Fruit fly (Drosophila melanogaster) whole organism, embryonic: ENCODE results near the gene Oatp30B.
A peak's percentile ranks its signal among the peaks of the same experiment; 100 is the strongest.

Experiments
- Atf3 ChIP-seq: fragments of 200-800 bp; sonication (Bioruptor generic); optimal IDR thresholded peaks from 3 replicates; lab custom pipeline; 2016; ENCODE audit warnings: missing biosample characterization, missing genetic modification characterization
- Bgb ChIP-seq: fragments of 200-800 bp; sonication (Bioruptor generic); IDR thresholded peaks from 2 replicates; pipeline ENCODE4 v1.3.6; 2022; ENCODE audit warnings: missing biosample characterization, missing genetic modification characterization; ENCODE audit not compliant: partially characterized antibody
- CG10147 ChIP-seq: fragments of 200-800 bp; sonication (Bioruptor generic); optimal IDR thresholded peaks from 2 replicates; lab custom pipeline; 2019; ENCODE audit warnings: missing biosample characterization, mild to moderate bottlenecking, missing genetic modification characterization, moderate library complexity
- CG12219 ChIP-seq: fragments of 200-800 bp; sonication (Bioruptor generic); optimal IDR thresholded peaks from 3 replicates; lab custom pipeline; 2018; ENCODE audit warnings: missing biosample characterization, mild to moderate bottlenecking, missing genetic modification characterization
- CG12769 ChIP-seq: fragments of 200-800 bp; sonication (Bioruptor generic); optimal IDR thresholded peaks from 2 replicates; lab custom pipeline; 2019; ENCODE audit warnings: missing biosample characterization, mild to moderate bottlenecking, missing genetic modification characterization, moderate library complexity
- CG14710 ChIP-seq: fragments of 200-800 bp; sonication (Bioruptor generic); optimal IDR thresholded peaks from 3 replicates; lab custom pipeline; 2019; ENCODE audit warnings: missing biosample characterization, mild to moderate bottlenecking, missing genetic modification characterization, moderate library complexity
- CG15479 ChIP-seq: fragments of 200-800 bp; sonication (Bioruptor generic); optimal IDR thresholded peaks from 3 replicates; lab custom pipeline; 2019; ENCODE audit warnings: missing biosample characterization, mild to moderate bottlenecking, missing genetic modification characterization, moderate library complexity
- CG15514 ChIP-seq: fragments of 200-800 bp; sonication (Bioruptor generic); optimal IDR thresholded peaks from 3 replicates; lab custom pipeline; 2017; ENCODE audit warnings: missing biosample characterization, missing genetic modification characterization, mild to moderate bottlenecking, moderate library complexity, missing genetic modification reagents
- CG17912 ChIP-seq: fragments of 200-800 bp; sonication (Bioruptor generic); optimal IDR thresholded peaks from 2 replicates; lab custom pipeline; 2018; ENCODE audit warnings: missing biosample characterization, mild to moderate bottlenecking, missing genetic modification characterization
- CG18599 ChIP-seq: fragments of 200-800 bp; sonication (Bioruptor generic); optimal IDR thresholded peaks from 3 replicates; lab custom pipeline; 2017; ENCODE audit warnings: missing biosample characterization, missing genetic modification characterization, mild to moderate bottlenecking, moderate library complexity, missing genetic modification reagents
- CG2120 ChIP-seq: fragments of 200-800 bp; sonication (Bioruptor generic); optimal IDR thresholded peaks from 3 replicates; lab custom pipeline; 2016; ENCODE audit warnings: missing biosample characterization, missing genetic modification characterization
- CG30020 ChIP-seq: fragments of 200-800 bp; optimal IDR thresholded peaks from 2 replicates; lab custom pipeline; 2019; ENCODE audit warnings: missing biosample characterization, mild to moderate bottlenecking, missing genetic modification characterization, moderate library complexity
- CG33213 ChIP-seq: fragments of 200-800 bp; sonication (Bioruptor generic); optimal IDR thresholded peaks from 3 replicates; lab custom pipeline; 2016; ENCODE audit warnings: missing biosample characterization, missing genetic modification characterization
- CG34376 ChIP-seq: fragments of 200-800 bp; sonication (Bioruptor generic); optimal IDR thresholded peaks from 2 replicates; lab custom pipeline; 2018; ENCODE audit warnings: missing biosample characterization, mild to moderate bottlenecking, missing genetic modification characterization
- CG4328 ChIP-seq: fragments of 200-800 bp; sonication (Bioruptor generic); optimal IDR thresholded peaks from 3 replicates; lab custom pipeline; 2017; ENCODE audit warnings: missing biosample characterization, missing genetic modification reagents, missing genetic modification characterization
- CG4617 ChIP-seq: fragments of 200-800 bp; sonication (Bioruptor generic); optimal IDR thresholded peaks from 3 replicates; lab custom pipeline; 2016; ENCODE audit warnings: missing biosample characterization, missing genetic modification characterization, borderline replicate concordance
- CG8089 ChIP-seq: fragments of 200-800 bp; sonication (Bioruptor generic); optimal IDR thresholded peaks from 3 replicates; lab custom pipeline; 2016; ENCODE audit warnings: missing biosample characterization, missing genetic modification characterization
- CG8359 ChIP-seq: fragments of 200-800 bp; sonication (Bioruptor generic); optimal IDR thresholded peaks from 2 replicates; lab custom pipeline; 2017; ENCODE audit warnings: missing biosample characterization, mild to moderate bottlenecking, missing genetic modification characterization, borderline replicate concordance
- CG9876 ChIP-seq: fragments of 200-800 bp; sonication (Bioruptor generic); optimal IDR thresholded peaks from 2 replicates; lab custom pipeline; 2016; ENCODE audit warnings: missing biosample characterization, missing genetic modification characterization
- D19B ChIP-seq: fragments of 200-800 bp; sonication (Bioruptor generic); optimal IDR thresholded peaks from 2 replicates; lab custom pipeline; 2017; ENCODE audit warnings: missing biosample characterization, mild to moderate bottlenecking, missing genetic modification characterization
- Dek ChIP-seq: fragments of 200-800 bp; sonication (Bioruptor generic); optimal IDR thresholded peaks from 3 replicates; lab custom pipeline; 2019; ENCODE audit warnings: missing biosample characterization, mild to moderate bottlenecking, missing genetic modification characterization, moderate library complexity
- Dll ChIP-seq: fragments of 200-800 bp; sonication (Bioruptor generic); IDR thresholded peaks from 4 replicates; pipeline ENCODE4 v1.3.6; 2022; ENCODE audit warnings: missing biosample characterization, missing genetic modification characterization; ENCODE audit not compliant: partially characterized antibody
- Dp ChIP-seq: fragments of 200-800 bp; sonication (Bioruptor generic); optimal IDR thresholded peaks from 2 replicates; lab custom pipeline; 2018; ENCODE audit warnings: missing biosample characterization, mild to moderate bottlenecking, missing genetic modification characterization, moderate library complexity
- Fer2 ChIP-seq: fragments of 200-800 bp; sonication (Bioruptor generic); optimal IDR thresholded peaks from 2 replicates; lab custom pipeline; 2018; ENCODE audit warnings: missing biosample characterization, mild to moderate bottlenecking, missing genetic modification characterization, moderate library complexity
- Hr51 ChIP-seq, 2 experiments: fragments of 200-800 bp; sonication (Bioruptor generic); optimal IDR thresholded peaks; 2 replicates in 1 of 2; 3 replicates in 1 of 2; lab custom pipeline; 2016 to 2018; ENCODE audit warnings: missing biosample characterization in 2 of 2, missing genetic modification characterization in 2 of 2, mild to moderate bottlenecking in 1 of 2, moderate library complexity in 1 of 2
- Ravus ChIP-seq: fragments of 200-800 bp; sonication (Bioruptor generic); IDR thresholded peaks from 2 replicates; pipeline ENCODE4 v1.3.6; 2022; ENCODE audit warnings: missing biosample characterization, missing genetic modification characterization
- Rfx ChIP-seq: fragments of 200-800 bp; sonication (Bioruptor generic); IDR thresholded peaks from 2 replicates; pipeline ENCODE4 v1.3.6; 2022; ENCODE audit warnings: missing biosample characterization, missing genetic modification characterization
- ato ChIP-seq: fragments of 200-800 bp; sonication (Bioruptor generic); IDR thresholded peaks from 2 replicates; pipeline ENCODE4 v1.3.6; 2022; ENCODE audit warnings: missing biosample characterization, missing genetic modification characterization; ENCODE audit not compliant: partially characterized antibody
- chif ChIP-seq, 2 experiments: fragments of 200-800 bp; sonication (Bioruptor generic); optimal IDR thresholded peaks; 3 replicates each; lab custom pipeline; 2016; ENCODE audit warnings: missing biosample characterization in 2 of 2, missing genetic modification characterization in 2 of 2
- en ChIP-seq: fragments of 200-800 bp; sonication (Bioruptor generic); optimal IDR thresholded peaks from 2 replicates; lab custom pipeline; 2016; ENCODE audit warnings: missing biosample characterization, missing genetic modification characterization
- fd64A ChIP-seq: fragments of 200-800 bp; sonication (Bioruptor generic); optimal IDR thresholded peaks from 3 replicates; lab custom pipeline; 2018; ENCODE audit warnings: missing biosample characterization, mild to moderate bottlenecking, missing genetic modification characterization
- gem ChIP-seq: fragments of 200-800 bp; sonication (Bioruptor generic); optimal IDR thresholded peaks from 2 replicates; lab custom pipeline; 2019; ENCODE audit warnings: missing biosample characterization, mild to moderate bottlenecking, missing genetic modification characterization, moderate library complexity
- kay ChIP-seq: fragments of 200-800 bp; sonication (Bioruptor generic); optimal IDR thresholded peaks from 2 replicates; lab custom pipeline; 2016; ENCODE audit warnings: missing biosample characterization, missing genetic modification characterization
- lov ChIP-seq, 2 experiments: fragments of 200-800 bp in 1 of 2; fragments of >200 bp in 1 of 2; sonication (Bioruptor generic) in 1 of 2; IDR thresholded peaks in 1 of 2; optimal IDR thresholded peaks in 1 of 2; 2 replicates in 1 of 2; 3 replicates in 1 of 2; pipeline versions ENCODE4 v1.3.6 to Lab custom; 2017 to 2022; ENCODE audit warnings: missing biosample characterization in 1 of 2, missing genetic modification characterization in 1 of 2
- mld ChIP-seq: fragments of 200-800 bp; sonication (Bioruptor generic); IDR thresholded peaks from 3 replicates; pipeline ENCODE4 v1.3.6; 2022; ENCODE audit warnings: missing biosample characterization, missing genetic modification characterization; ENCODE audit not compliant: partially characterized antibody
- oc ChIP-seq: fragments of 200-800 bp; sonication (Bioruptor generic); optimal IDR thresholded peaks from 2 replicates; lab custom pipeline; 2018; ENCODE audit warnings: missing biosample characterization, mild to moderate bottlenecking, missing genetic modification characterization, moderate library complexity
- peb ChIP-seq: fragments of 200-800 bp; sonication (Bioruptor generic); IDR thresholded peaks from 2 replicates; pipeline ENCODE4 v1.3.6; 2022; ENCODE audit warnings: missing biosample characterization, missing genetic modification characterization
- pnt ChIP-seq: fragments of 200-800 bp; sonication (Bioruptor generic); optimal IDR thresholded peaks from 3 replicates; lab custom pipeline; 2016; ENCODE audit warnings: missing biosample characterization, missing genetic modification characterization
- prd ChIP-seq, 3 experiments: fragments of >200 bp in 2 of 3; fragments of 200-800 bp in 1 of 3; sonication (Bioruptor generic) in 1 of 3; optimal IDR thresholded peaks in 2 of 3; IDR thresholded peaks in 1 of 3; 2 replicates in 2 of 3; 3 replicates in 1 of 3; pipeline versions ENCODE4 v1.3.6 to Lab custom; 2017 to 2022; ENCODE audit warnings: missing biosample characterization in 1 of 3, missing genetic modification characterization in 1 of 3
- pum ChIP-seq: fragments of 200-800 bp; sonication (Bioruptor generic); optimal IDR thresholded peaks from 2 replicates; lab custom pipeline; 2016; ENCODE audit warnings: missing biosample characterization, missing genetic modification characterization
- slbo ChIP-seq: fragments of 200-800 bp; sonication (Bioruptor generic); IDR thresholded peaks from 2 replicates; pipeline ENCODE4 v1.3.6; 2022; ENCODE audit warnings: missing biosample characterization, missing genetic modification characterization
- ssp ChIP-seq: fragments of 200-800 bp; sonication (Bioruptor generic); IDR thresholded peaks from 2 replicates; pipeline ENCODE4 v1.3.6; 2022; ENCODE audit warnings: missing biosample characterization, missing genetic modification characterization
- stwl ChIP-seq: fragments of 200-800 bp; sonication (Bioruptor generic); optimal IDR thresholded peaks from 3 replicates; lab custom pipeline; 2018; ENCODE audit warnings: missing biosample characterization, mild to moderate bottlenecking, missing genetic modification characterization, moderate library complexity
- tgo ChIP-seq: fragments of 200-800 bp; sonication (Bioruptor generic); IDR thresholded peaks from 3 replicates; pipeline ENCODE4 v1.3.6; 2022; ENCODE audit warnings: missing biosample characterization, missing genetic modification characterization
- tio ChIP-seq: fragments of 200-800 bp; sonication (Bioruptor generic); optimal IDR thresholded peaks from 2 replicates; lab custom pipeline; 2017; ENCODE audit warnings: missing biosample characterization, missing genetic modification characterization, inconsistent platforms
- zen ChIP-seq: fragments of 200-800 bp; sonication (Bioruptor generic); optimal IDR thresholded peaks from 3 replicates; lab custom pipeline; 2018; ENCODE audit warnings: missing biosample characterization, mild to moderate bottlenecking, missing genetic modification characterization, moderate library complexity

Gene Oatp30B

DNA sequence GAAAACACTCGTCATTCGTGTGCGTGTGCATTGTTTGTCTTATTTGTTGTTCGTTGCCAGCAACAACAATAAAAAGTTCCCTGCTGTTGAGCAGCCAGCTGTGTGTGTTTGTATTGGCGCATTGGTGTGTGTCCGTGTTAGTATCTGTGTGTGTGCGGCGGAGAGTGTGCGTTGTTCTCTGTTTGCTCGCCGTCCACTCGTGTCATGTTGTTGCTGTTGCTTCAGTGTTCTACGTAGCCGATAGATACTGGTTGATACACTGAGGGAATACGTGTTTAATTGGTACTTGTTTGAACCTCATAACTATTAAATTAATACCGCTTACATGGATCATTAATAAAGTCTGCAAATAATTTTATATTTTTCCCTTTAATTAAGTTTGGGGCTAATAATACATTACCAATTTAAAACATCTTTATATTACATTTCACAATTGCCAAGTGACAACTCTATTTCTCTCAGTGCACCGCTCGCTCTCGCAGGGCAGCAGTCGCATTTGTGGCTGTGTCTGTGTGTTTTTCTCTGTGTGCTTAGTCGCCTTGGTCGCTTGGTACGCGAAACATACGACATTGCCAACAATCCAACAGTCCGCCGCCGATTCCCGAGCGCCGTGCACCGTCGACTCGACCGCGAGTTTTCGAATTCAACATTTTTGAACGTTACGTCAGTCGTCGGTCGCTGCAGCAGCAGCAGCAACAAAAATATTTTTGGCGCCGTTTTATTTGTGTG lies 47.5 kb downstream of the Oatp30B start, which contains the start of gene brwl (continued):
- TF ChIP-seq kay (GFP tag; lab: Kevin White, UChicago), result peak; percentile 98
- TF ChIP-seq CG33213, result peak; percentile 97
- peak; percentile 98 for TF ChIP-seq en (GFP tag; lab: Kevin White, UChicago)
- peak; percentile 96 for TF ChIP-seq CG8089 (GFP tag; lab: Kevin White, UChicago)
- TF ChIP-seq CG4617 (GFP tag; lab: Kevin White, UChicago), result peak; percentile 98
- TF ChIP-seq CG15479, result peak; percentile 77
- peak; percentile 98 for TF ChIP-seq peb (GFP tag; lab: Robert Waterston, UW)
- peak; percentile 98 for TF ChIP-seq pnt
- peak; percentile 98 for TF ChIP-seq CG10147 (GFP tag; lab: Kevin White, UChicago)
- peak; percentile 94 for TF ChIP-seq ssp (GFP tag; lab: Robert Waterston, UW)
- TF ChIP-seq Fer2 (tag; lab: Kevin White, UChicago), result peak; percentile 94
- peak; percentile 95 for TF ChIP-seq Ravus (GFP tag; lab: Robert Waterston, UW)
- TF ChIP-seq fd64A, result peak; percentile 95
- TF ChIP-seq chif (GFP tag; optimal IDR thresholded peaks at IDR 0.05; lab: Kevin White, UChicago), result peak; percentile 99
- TF ChIP-seq tio, result peak; percentile 99
- peak; percentile 99 for TF ChIP-seq tgo (GFP tag; lab: Robert Waterston, UW)
- TF ChIP-seq CG17912 (GFP tag; lab: Kevin White, UChicago), result peak; percentile 83
- peak; percentile 42 for TF ChIP-seq Bgb
- TF ChIP-seq Hr51 (GFP tag; optimal IDR thresholded peaks at IDR 0.05; lab: Kevin White, UChicago), result peak; percentile 97 to 99
- peak; percentile 98 for TF ChIP-seq oc (tag; lab: Kevin White, UChicago)
- peak; percentile 95 for TF ChIP-seq CG9876 (GFP tag; lab: Kevin White, UChicago)
- TF ChIP-seq stwl (tag; lab: Kevin White, UChicago), result peak; percentile 72
- peak; percentile 19 for TF ChIP-seq Dp (GFP tag; lab: Kevin White, UChicago)
- peak; percentile 98 for TF ChIP-seq slbo
- peak; percentile 99 for TF ChIP-seq zen
- TF ChIP-seq mld (GFP tag; lab: Robert Waterston, UW), result no peak
- no peak for TF ChIP-seq prd (optimal IDR thresholded peaks at IDR 0.05; lab: Kevin White, UChicago)
- TF ChIP-seq prd (GFP tag; IDR thresholded peaks at IDR 0.05; lab: Robert Waterston, UW), result peak; percentile 99
- TF ChIP-seq CG4328, result peak; percentile 99
- TF ChIP-seq CG15514 (GFP tag; lab: Kevin White, UChicago), result peak; percentile 94
- TF ChIP-seq CG8359 (GFP tag; lab: Kevin White, UChicago), result peak; percentile 94
- TF ChIP-seq Atf3 (GFP tag; lab: Kevin White, UChicago), result peak; percentile 98
- TF ChIP-seq Rfx (GFP tag; lab: Robert Waterston, UW), result peak; percentile 99
- TF ChIP-seq pum, result peak; percentile 98
- peak; percentile 98 for TF ChIP-seq CG14710 (tag; lab: Kevin White, UChicago)
- peak; percentile 61; the same call in 1 of the 2 replicates for TF ChIP-seq ato (GFP tag; lab: Robert Waterston, UW)
- TF ChIP-seq CG34376, result peak; percentile 98
- TF ChIP-seq CG30020, result peak; percentile 88
- TF ChIP-seq CG12219 (GFP tag; lab: Kevin White, UChicago), result peak; percentile 98
- TF ChIP-seq CG2120 (GFP tag; lab: Kevin White, UChicago), result peak; percentile 99
- peak; percentile 100 for TF ChIP-seq gem (tag; lab: Kevin White, UChicago)
- TF ChIP-seq lov (optimal IDR thresholded peaks at IDR 0.05; lab: Kevin White, UChicago), result no peak
- TF ChIP-seq lov (GFP tag; IDR thresholded peaks at IDR 0.05; lab: Robert Waterston, UW), result peak; percentile 95
- TF ChIP-seq Dll (GFP tag; lab: Robert Waterston, UW), result no peak
- TF ChIP-seq CG18599, result peak; percentile 99
- peak; percentile 93 for TF ChIP-seq D19B
- TF ChIP-seq CG12769 (tag; lab: Kevin White, UChicago), result peak; percentile 99
- peak; percentile 98 for TF ChIP-seq Dek
